Fruit fly (Drosophila melanogaster) whole organism, embryonic: Measurements from ENCODE around the gene hop.

Source experiments
- Ada2b ChIP-seq: fragments of 200-800 bp; sonication (Bioruptor generic); IDR thresholded peaks from 2 replicates; pipeline ENCODE4 v1.3.6; 2022; ENCODE audit warnings: missing biosample characterization, missing genetic modification characterization
- Asciz ChIP-seq: fragments of 200-800 bp; sonication (Bioruptor generic); optimal IDR thresholded peaks from 2 replicates; lab custom pipeline; 2017; ENCODE audit warnings: missing biosample characterization, mild to moderate bottlenecking, missing genetic modification characterization, missing genetic modification reagents
- Bdp1 ChIP-seq: fragments of 200-800 bp; sonication (Bioruptor generic); optimal IDR thresholded peaks from 3 replicates; lab custom pipeline; 2016; ENCODE audit warnings: missing biosample characterization, missing genetic modification characterization
- CG1024 ChIP-seq: fragments of 200-800 bp; sonication (Bioruptor generic); IDR thresholded peaks from 2 replicates; pipeline ENCODE4 v1.3.6; 2022; ENCODE audit warnings: missing biosample characterization, missing genetic modification characterization
- CG10565 ChIP-seq: fragments of 200-800 bp; sonication (Bioruptor generic); optimal IDR thresholded peaks from 3 replicates; lab custom pipeline; 2016; ENCODE audit warnings: missing biosample characterization, mild to moderate bottlenecking, missing genetic modification characterization
- CG11504 ChIP-seq: fragments of 200-800 bp; sonication (Bioruptor generic); optimal IDR thresholded peaks from 3 replicates; lab custom pipeline; 2019; ENCODE audit warnings: missing biosample characterization, mild to moderate bottlenecking, missing genetic modification characterization, moderate library complexity
- CG12219 ChIP-seq: fragments of 200-800 bp; sonication (Bioruptor generic); optimal IDR thresholded peaks from 3 replicates; lab custom pipeline; 2018; ENCODE audit warnings: missing biosample characterization, mild to moderate bottlenecking, missing genetic modification characterization
- CG14014 ChIP-seq: fragments of 200-800 bp; sonication (Bioruptor generic); IDR thresholded peaks from 2 replicates; pipeline ENCODE4 v1.3.6; 2022; ENCODE audit warnings: missing biosample characterization, missing genetic modification characterization
- CG15073 ChIP-seq: fragments of 200-800 bp; sonication (Bioruptor generic); optimal IDR thresholded peaks from 2 replicates; lab custom pipeline; 2016; ENCODE audit warnings: missing biosample characterization, missing genetic modification characterization
- CG15269 ChIP-seq: fragments of 200-800 bp; sonication (Bioruptor generic); optimal IDR thresholded peaks from 2 replicates; lab custom pipeline; 2018; ENCODE audit warnings: missing biosample characterization, mild to moderate bottlenecking, missing genetic modification characterization, moderate library complexity
- CG2120 ChIP-seq: fragments of 200-800 bp; sonication (Bioruptor generic); optimal IDR thresholded peaks from 3 replicates; lab custom pipeline; 2016; ENCODE audit warnings: missing biosample characterization, missing genetic modification characterization
- CG42726 ChIP-seq: fragments of 200-800 bp; sonication (Bioruptor generic); IDR thresholded peaks from 2 replicates; pipeline ENCODE4 v1.3.6; 2022; ENCODE audit warnings: missing biosample characterization, missing genetic modification characterization; ENCODE audit not compliant: partially characterized antibody
- CG4360 ChIP-seq: fragments of 200-800 bp; sonication (Bioruptor generic); IDR thresholded peaks from 2 replicates; pipeline ENCODE4 v1.3.6; 2022; ENCODE audit warnings: missing biosample characterization, missing genetic modification characterization
- CG5180 ChIP-seq: fragments of 200-800 bp; sonication (Bioruptor generic); optimal IDR thresholded peaks from 3 replicates; lab custom pipeline; 2017; ENCODE audit warnings: missing biosample characterization, missing genetic modification characterization, mild to moderate bottlenecking, moderate library complexity, missing genetic modification reagents
- CG7271 ChIP-seq: fragments of 200-800 bp; sonication (Bioruptor generic); optimal IDR thresholded peaks from 2 replicates; lab custom pipeline; 2018; ENCODE audit warnings: missing biosample characterization, mild to moderate bottlenecking, missing genetic modification characterization, moderate library complexity
- CG8765 ChIP-seq: fragments of 200-800 bp; sonication (Bioruptor generic); IDR thresholded peaks from 2 replicates; pipeline ENCODE4 v1.3.6; 2022; ENCODE audit warnings: missing biosample characterization, missing genetic modification characterization
- CG9215 ChIP-seq: fragments of 200-800 bp; sonication (Bioruptor generic); IDR thresholded peaks from 2 replicates; pipeline ENCODE4 v1.3.6; 2022; ENCODE audit warnings: missing biosample characterization, missing genetic modification characterization
- CG9876 ChIP-seq: fragments of 200-800 bp; sonication (Bioruptor generic); optimal IDR thresholded peaks from 2 replicates; lab custom pipeline; 2016; ENCODE audit warnings: missing biosample characterization, missing genetic modification characterization
- Dbx ChIP-seq: fragments of 200-800 bp; sonication (Bioruptor generic); IDR thresholded peaks from 3 replicates; pipeline ENCODE4 v1.3.6; 2022; ENCODE audit warnings: missing biosample characterization, missing genetic modification characterization
- Deaf1 ChIP-seq: fragments of 200-800 bp; optimal IDR thresholded peaks from 3 replicates; lab custom pipeline; 2019; ENCODE audit warnings: missing biosample characterization, mild to moderate bottlenecking, missing genetic modification characterization, moderate library complexity
- Ets97D ChIP-seq: fragments of 200-800 bp; sonication (Bioruptor generic); optimal IDR thresholded peaks from 3 replicates; lab custom pipeline; 2016; ENCODE audit warnings: missing biosample characterization, missing genetic modification characterization
- HLH3B ChIP-seq: fragments of 200-800 bp; sonication (Bioruptor generic); IDR thresholded peaks from 2 replicates; pipeline ENCODE4 v1.3.6; 2022; ENCODE audit warnings: missing biosample characterization, missing genetic modification characterization
- Hsf ChIP-seq: fragments of 200-800 bp; sonication (Bioruptor generic); optimal IDR thresholded peaks from 3 replicates; lab custom pipeline; 2016; ENCODE audit warnings: missing biosample characterization, missing genetic modification characterization
- Max ChIP-seq: fragments of 200-800 bp; sonication (Bioruptor generic); optimal IDR thresholded peaks from 2 replicates; lab custom pipeline; 2016; ENCODE audit warnings: missing biosample characterization, mild to moderate bottlenecking, missing genetic modification characterization
- NFAT ChIP-seq: fragments of 200-800 bp; sonication (Bioruptor generic); IDR thresholded peaks from 2 replicates; pipeline ENCODE4 v1.3.6; 2022; ENCODE audit warnings: missing biosample characterization, missing genetic modification characterization
- Ravus ChIP-seq: fragments of 200-800 bp; sonication (Bioruptor generic); IDR thresholded peaks from 2 replicates; pipeline ENCODE4 v1.3.6; 2022; ENCODE audit warnings: missing biosample characterization, missing genetic modification characterization
- Sry-β ChIP-seq: fragments of 200-800 bp; sonication (Bioruptor generic); optimal IDR thresholded peaks from 2 replicates; lab custom pipeline; 2018; ENCODE audit warnings: missing biosample characterization, mild to moderate bottlenecking, missing genetic modification characterization, moderate library complexity
- Tbp ChIP-seq: fragments of >200 bp; optimal IDR thresholded peaks from 2 replicates; lab custom pipeline; 2018; ENCODE audit warnings: missing biosample characterization, missing genetic modification characterization
- Trl ChIP-seq, 3 experiments: fragments of >200 bp in 2 of 3; fragments of 200-800 bp in 1 of 3; sonication (Bioruptor generic) in 1 of 3; optimal IDR thresholded peaks; 2 replicates in 1 of 3; 3 replicates in 2 of 3; lab custom pipeline; 2016 to 2017; ENCODE audit warnings: missing biosample characterization in 1 of 3, missing genetic modification characterization in 1 of 3
- al ChIP-seq: fragments of 200-800 bp; sonication (Bioruptor generic); IDR thresholded peaks from 2 replicates; pipeline ENCODE4 v1.3.6; 2022; ENCODE audit warnings: missing biosample characterization, missing genetic modification characterization
- amos ChIP-seq: fragments of 200-800 bp; sonication (Bioruptor generic); IDR thresholded peaks from 2 replicates; pipeline ENCODE4 v1.3.6; 2022; ENCODE audit warnings: missing biosample characterization, missing genetic modification characterization; ENCODE audit not compliant: partially characterized antibody
- btn ChIP-seq: fragments of 200-800 bp; sonication (Bioruptor generic); optimal IDR thresholded peaks from 2 replicates; lab custom pipeline; 2016; ENCODE audit warnings: missing biosample characterization, missing genetic modification characterization
- chinmo ChIP-seq: fragments of 200-800 bp; sonication (Bioruptor generic); IDR thresholded peaks from 4 replicates; pipeline ENCODE4 v1.3.6; 2022; ENCODE audit warnings: missing biosample characterization, missing genetic modification characterization; ENCODE audit not compliant: partially characterized antibody
- chn ChIP-seq: fragments of 200-800 bp; sonication (Bioruptor generic); optimal IDR thresholded peaks from 2 replicates; lab custom pipeline; 2016; ENCODE audit warnings: missing biosample characterization, missing genetic modification characterization
- dati ChIP-seq: fragments of 200-800 bp; sonication (Bioruptor generic); IDR thresholded peaks from 2 replicates; pipeline ENCODE4 v1.3.6; 2022; ENCODE audit warnings: missing biosample characterization, missing genetic modification characterization
- dm ChIP-seq: fragments of 200-800 bp; sonication (Bioruptor generic); optimal IDR thresholded peaks from 3 replicates; lab custom pipeline; 2016; ENCODE audit warnings: missing biosample characterization, missing genetic modification characterization
- dysf ChIP-seq: fragments of 200-800 bp; sonication (Bioruptor generic); IDR thresholded peaks from 3 replicates; pipeline ENCODE4 v1.3.6; 2022; ENCODE audit warnings: missing biosample characterization, missing genetic modification characterization
- eve ChIP-seq, 2 experiments: fragments of >200 bp; optimal IDR thresholded peaks; 2 replicates each; lab custom pipeline; 2017; ENCODE audit warnings: missing biosample characterization in 2 of 2, missing genetic modification characterization in 2 of 2
- hbn ChIP-seq: fragments of 200-800 bp; sonication (Bioruptor generic); IDR thresholded peaks from 2 replicates; pipeline ENCODE4 v1.3.6; 2022; ENCODE audit warnings: missing biosample characterization, missing genetic modification characterization; ENCODE audit not compliant: partially characterized antibody
- ind ChIP-seq: fragments of 200-800 bp; sonication (Bioruptor generic); optimal IDR thresholded peaks from 3 replicates; lab custom pipeline; 2016; ENCODE audit warnings: missing biosample characterization, missing genetic modification characterization
- lbe ChIP-seq: fragments of 200-800 bp; sonication (Bioruptor generic); optimal IDR thresholded peaks from 2 replicates; lab custom pipeline; 2016; ENCODE audit warnings: missing biosample characterization, mild to moderate bottlenecking, missing genetic modification characterization
- lola ChIP-seq, 3 experiments: fragments of >200 bp in 2 of 3; fragments of 200-800 bp in 1 of 3; sonication (Bioruptor generic) in 1 of 3; optimal IDR thresholded peaks; 2 replicates each; lab custom pipeline; 2017 to 2019; ENCODE audit warnings: missing biosample characterization in 3 of 3, missing genetic modification characterization in 3 of 3, mild to moderate bottlenecking in 1 of 3, moderate library complexity in 1 of 3
- otp ChIP-seq: fragments of 200-800 bp; sonication (Bioruptor generic); IDR thresholded peaks from 3 replicates; pipeline ENCODE4, ENCODE4 v1.3.6; 2022; ENCODE audit warnings: missing biosample characterization, missing genetic modification characterization
- prd ChIP-seq, 3 experiments: fragments of >200 bp in 2 of 3; fragments of 200-800 bp in 1 of 3; sonication (Bioruptor generic) in 1 of 3; optimal IDR thresholded peaks in 2 of 3; IDR thresholded peaks in 1 of 3; 2 replicates in 2 of 3; 3 replicates in 1 of 3; pipeline versions ENCODE4 v1.3.6 to Lab custom; 2017 to 2022; ENCODE audit warnings: missing biosample characterization in 1 of 3, missing genetic modification characterization in 1 of 3
- psq ChIP-seq: fragments of 200-800 bp; sonication (Bioruptor generic); optimal IDR thresholded peaks from 2 replicates; lab custom pipeline; 2017; ENCODE audit warnings: missing biosample characterization, missing genetic modification characterization
- row ChIP-seq: fragments of 200-800 bp; sonication (Bioruptor generic); IDR thresholded peaks from 3 replicates; pipeline ENCODE4 v1.3.6; 2022; ENCODE audit warnings: missing biosample characterization, missing genetic modification characterization
- sens ChIP-seq: fragments of 200-800 bp; sonication (Bioruptor generic); peaks from one replicate; lab custom pipeline; 2016; ENCODE audit warnings: missing biosample characterization, missing genetic modification characterization
- sqz ChIP-seq: fragments of 200-800 bp; sonication (Bioruptor generic); optimal IDR thresholded peaks from 3 replicates; lab custom pipeline; 2018; ENCODE audit warnings: missing biosample characterization, mild to moderate bottlenecking, missing genetic modification characterization
- tx ChIP-seq: fragments of 200-800 bp; sonication (Bioruptor generic); optimal IDR thresholded peaks from 2 replicates; lab custom pipeline; 2016; ENCODE audit warnings: missing biosample characterization, missing genetic modification characterization
- wek ChIP-seq: fragments of 200-800 bp; sonication (Bioruptor generic); optimal IDR thresholded peaks from 3 replicates; lab custom pipeline; 2018; ENCODE audit warnings: missing biosample characterization, mild to moderate bottlenecking, missing genetic modification characterization, moderate library complexity

hop gene

DNA sequence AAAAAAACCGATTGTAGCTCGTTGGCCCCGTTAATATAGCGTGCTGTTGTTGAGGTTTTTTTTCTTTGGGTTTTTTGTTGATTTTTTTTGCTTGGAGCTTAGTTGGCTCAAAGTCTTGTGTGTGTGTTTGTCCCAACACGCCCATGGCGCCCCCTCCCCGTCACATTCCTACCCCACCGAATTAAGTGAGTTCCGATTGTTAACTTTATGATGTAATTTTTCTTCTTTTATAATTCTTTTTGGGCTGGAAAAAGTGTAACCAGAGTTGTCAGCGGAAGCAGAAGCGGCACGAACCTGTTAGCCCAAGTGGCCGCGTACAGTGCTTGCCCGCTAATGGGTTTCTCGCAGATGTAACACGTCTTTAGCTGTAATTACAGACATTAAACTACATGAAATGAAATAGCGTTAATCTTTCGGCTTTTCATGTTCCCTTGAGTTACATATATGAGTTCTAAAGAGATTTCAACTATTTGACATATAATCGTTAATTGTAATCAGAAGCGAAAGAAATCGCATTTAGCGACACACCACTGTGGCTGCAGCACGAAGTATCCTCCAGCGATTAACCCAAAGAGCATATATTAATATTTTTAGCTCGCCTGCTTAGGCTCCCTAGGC, 25.2 kb upstream of the hop start (continued):
- no peak for TF ChIP-seq otp (GFP tag; lab: Robert Waterston, UW)
- no peak for TF ChIP-seq Trl (optimal IDR thresholded peaks at IDR 0.05; lab: Kevin White, UChicago)
- no peak for TF ChIP-seq Trl (GFP tag; optimal IDR thresholded peaks at IDR 0.05; lab: Kevin White, UChicago)
- peak; percentile 41 for TF ChIP-seq CG15269 (tag; lab: Kevin White, UChicago)
- TF ChIP-seq CG1024 (GFP tag; lab: Robert Waterston, UW) = no peak
- no peak for TF ChIP-seq CG7271 (tag; lab: Kevin White, UChicago)
- no peak for TF ChIP-seq lola (GFP tag; optimal IDR thresholded peaks at IDR 0.05; lab: Kevin White, UChicago)
- no peak for TF ChIP-seq psq
- TF ChIP-seq prd (optimal IDR thresholded peaks at IDR 0.05; lab: Kevin White, UChicago) = no peak
- TF ChIP-seq prd (GFP tag; IDR thresholded peaks at IDR 0.05; lab: Robert Waterston, UW) = no peak
- TF ChIP-seq CG5180 (GFP tag; lab: Kevin White, UChicago) = no peak
- TF ChIP-seq Sry-β = no peak
- TF ChIP-seq dati (GFP tag; lab: Robert Waterston, UW) = no peak
- no peak for TF ChIP-seq Asciz (GFP tag; lab: Kevin White, UChicago)
- TF ChIP-seq CG14014 (GFP tag; lab: Robert Waterston, UW) = 0 out of 2 replicates have a peak, but pooled peaks have one; percentile 5
- TF ChIP-seq CG12219 (GFP tag; lab: Kevin White, UChicago) = no peak
- TF ChIP-seq Max (GFP tag; lab: Kevin White, UChicago) = no peak
- no peak for TF ChIP-seq Tbp (GFP tag; lab: Kevin White, UChicago)
- TF ChIP-seq CG11504 = no peak
- no peak for TF ChIP-seq wek (GFP tag; lab: Kevin White, UChicago)
- no peak for TF ChIP-seq lbe
- TF ChIP-seq CG9876 (GFP tag; lab: Kevin White, UChicago) = no peak
- TF ChIP-seq Hsf = peak; percentile 8
- no peak for TF ChIP-seq Ets97D (GFP tag; lab: Kevin White, UChicago)
- TF ChIP-seq sqz (GFP tag; lab: Kevin White, UChicago) = peak; percentile 90
- no peak for TF ChIP-seq NFAT (GFP tag; lab: Robert Waterston, UW)
- TF ChIP-seq btn (GFP tag; lab: Kevin White, UChicago) = no peak
- no peak for TF ChIP-seq HLH3B (GFP tag; lab: Robert Waterston, UW)
- no peak for TF ChIP-seq tx (GFP tag; lab: Kevin White, UChicago)
- 0 out of 3 replicates have a peak, but pooled peaks have one; percentile 47 for TF ChIP-seq Dbx (GFP tag; lab: Robert Waterston, UW)
- no peak for TF ChIP-seq CG10565 (GFP tag; lab: Kevin White, UChicago)
- no peak for TF ChIP-seq CG4360 (GFP tag; lab: Robert Waterston, UW)
- TF ChIP-seq dm (GFP tag; lab: Kevin White, UChicago) = no peak
- no peak for TF ChIP-seq eve (GFP tag; optimal IDR thresholded peaks at IDR 0.05; lab: Kevin White, UChicago)
- no peak for TF ChIP-seq CG15073
- TF ChIP-seq CG2120 (GFP tag; lab: Kevin White, UChicago) = peak; percentile 15
- peak; percentile 44; the same call in 1 of the 2 replicates for TF ChIP-seq Ada2b (GFP tag; lab: Robert Waterston, UW)
- no peak for TF ChIP-seq Deaf1 (tag; lab: Kevin White, UChicago)
- no peak for TF ChIP-seq ind (GFP tag; lab: Kevin White, UChicago)
- TF ChIP-seq CG8765 (GFP tag; lab: Robert Waterston, UW) = no peak
- TF ChIP-seq CG42726 (GFP tag; lab: Robert Waterston, UW) = no peak
- TF ChIP-seq CG9215 (GFP tag; lab: Robert Waterston, UW) = no peak
- TF ChIP-seq chinmo (GFP tag; lab: Robert Waterston, UW) = 0 out of 4 replicates have a peak, but pooled peaks have one; percentile 43
- peak; percentile 53 for TF ChIP-seq sens (GFP tag; lab: Kevin White, UChicago)
- TF ChIP-seq chn = no peak
- no peak for TF ChIP-seq Bdp1 (GFP tag; lab: Kevin White, UChicago)
- TF ChIP-seq dysf (GFP tag; lab: Robert Waterston, UW) = 0 out of 3 replicates have a peak, but pooled peaks have one; percentile 31
- peak; percentile 80 for TF ChIP-seq row (GFP tag; lab: Robert Waterston, UW)
- TF ChIP-seq al (GFP tag; lab: Robert Waterston, UW) = no peak
- TF ChIP-seq Ravus (GFP tag; lab: Robert Waterston, UW) = no peak
- TF ChIP-seq amos (GFP tag; lab: Robert Waterston, UW) = no peak
- TF ChIP-seq hbn (GFP tag; lab: Robert Waterston, UW) = no peak
